Worm (Caenorhabditis elegans): ENCODE measurements around the gene ZK863.8.

ce11 chrV:12162906-12163305 is 24.4 kb downstream of the ZK863.8 start, which contains the start of gene srj-4:
- TF ChIP-seq him-1 (tag; optimal IDR thresholded peaks at IDR 0.05) (no peak), W03F9.2 (tag; optimal IDR thresholded peaks at IDR 0.05) (no peak)
